Fruit fly (Drosophila melanogaster): ENCODE results near the gene CG6216.
A peak's percentile ranks its signal among the peaks of the same experiment; 100 is the strongest.

dm6 chr3L:11148478-11149251 is 1.9 kb downstream of the CG6216 start:
- TF ChIP-seq Lpt (GFP tag; optimal IDR thresholded peaks at IDR 0.05) (peak; percentile 70), CG16779 (tag; optimal IDR thresholded peaks at IDR 0.05) (peak; percentile 51), Blimp-1 (GFP tag; optimal IDR thresholded peaks at IDR 0.05) (no peak), fd85E (GFP tag; optimal IDR thresholded peaks at IDR 0.05) (no peak), Met (GFP tag; optimal IDR thresholded peaks at IDR 0.05) (no peak), CG6276 (GFP tag; optimal IDR thresholded peaks at IDR 0.05) (peak; percentile 69), ss (GFP tag; optimal IDR thresholded peaks at IDR 0.05) (peak; percentile 62 to 73), CG6163 (GFP tag; IDR thresholded peaks at IDR 0.05) (peak; percentile 85), topi (GFP tag; optimal IDR thresholded peaks at IDR 0.05) (no peak), CG11902 (GFP tag; optimal IDR thresholded peaks at IDR 0.05) (no peak), lz (GFP tag; optimal IDR thresholded peaks at IDR 0.05) (no peak), salr (GFP tag; optimal IDR thresholded peaks at IDR 0.05) (peak; percentile 22 to 74), spab (GFP tag; optimal IDR thresholded peaks at IDR 0.05) (peak; percentile 76)

Measured in whole organism, prepupa.